Fruit fly (Drosophila melanogaster): Measurements from ENCODE around the gene Ptp61F.

The Ptp61F gene

dm6 chr3L:1329724-1330123, 145.3 kb downstream of the Ptp61F start, which contains the start of gene ND-ACP (continued):
- TF ChIP-seq gem (tag; optimal IDR thresholded peaks at IDR 0.05) (no peak), Hr3 (GFP tag; optimal IDR thresholded peaks at IDR 0.05) (no peak), CG12299 (tag; optimal IDR thresholded peaks at IDR 0.05) (no peak), Vsx1 (GFP tag; optimal IDR thresholded peaks at IDR 0.05) (no peak), Sox102F (GFP tag; optimal IDR thresholded peaks at IDR 0.05) (no peak), CG15269 (tag; optimal IDR thresholded peaks at IDR 0.05) (no peak), CG11093 (GFP tag; IDR thresholded peaks at IDR 0.05) (no peak), BEAF-32 (GFP tag; optimal IDR thresholded peaks at IDR 0.05) (peak; percentile 49), jumu (GFP tag; optimal IDR thresholded peaks at IDR 0.05) (no peak), CG10431 (GFP tag; optimal IDR thresholded peaks at IDR 0.05) (no peak), CG6175 (GFP tag; IDR thresholded peaks at IDR 0.05) (no peak), ttk (GFP tag; IDR thresholded peaks at IDR 0.05) (no peak), CG4404 (GFP tag; IDR thresholded peaks at IDR 0.05) (no peak), CG3995 (GFP tag; optimal IDR thresholded peaks at IDR 0.05) (peak; percentile 56), Atf6 (GFP tag; IDR thresholded peaks at IDR 0.05) (no peak), pnt (GFP tag; optimal IDR thresholded peaks at IDR 0.05) (no peak), Poxn (GFP tag; IDR thresholded peaks at IDR 0.05) (no peak), CG14441 (GFP tag; IDR thresholded peaks at IDR 0.05) (no peak), CG12219 (GFP tag; optimal IDR thresholded peaks at IDR 0.05) (no peak), nerfin-2 (GFP tag; IDR thresholded peaks at IDR 0.05; ENCODE audit: partially characterized antibody) (no peak), CG17568 (GFP tag; optimal IDR thresholded peaks at IDR 0.05) (no peak), prd (optimal IDR thresholded peaks at IDR 0.05) (no peak), prd (GFP tag; IDR thresholded peaks at IDR 0.05) (no peak), CG1603 (tag; optimal IDR thresholded peaks at IDR 0.05) (peak; percentile 46), CG10565 (GFP tag; optimal IDR thresholded peaks at IDR 0.05) (no peak), CG11504 (tag; optimal IDR thresholded peaks at IDR 0.05) (no peak), Ets65A (GFP tag) (no peak), CG34376 (GFP tag; optimal IDR thresholded peaks at IDR 0.05) (no peak), shn (GFP tag; optimal IDR thresholded peaks at IDR 0.05) (no peak), ftz-f1 (GFP tag; optimal IDR thresholded peaks at IDR 0.05) (no peak), CG10147 (GFP tag; optimal IDR thresholded peaks at IDR 0.05) (no peak), Oli (tag; optimal IDR thresholded peaks at IDR 0.05) (no peak), CG3065 (GFP tag; optimal IDR thresholded peaks at IDR 0.05) (no peak), CG17385 (GFP tag; optimal IDR thresholded peaks at IDR 0.05) (no peak), CG7839 (tag; optimal IDR thresholded peaks at IDR 0.05) (no peak), unc-4 (GFP tag; IDR thresholded peaks at IDR 0.05; ENCODE audit: partially characterized antibody) (peak; percentile 21; the same call in 1 of the 2 replicates), sqz (GFP tag; optimal IDR thresholded peaks at IDR 0.05) (no peak), Six4 (GFP tag; optimal IDR thresholded peaks at IDR 0.05) (no peak), Aef1 (GFP tag; IDR thresholded peaks at IDR 0.05) (no peak), Pdp1 (GFP tag; optimal IDR thresholded peaks at IDR 0.05) (peak in 1 of 2 experiments; percentile 98), al (GFP tag; IDR thresholded peaks at IDR 0.05) (no peak), NFAT (GFP tag; IDR thresholded peaks at IDR 0.05) (no peak), CG2129 (GFP tag; IDR thresholded peaks at IDR 0.05; ENCODE audit: partially characterized antibody) (no peak), lov (optimal IDR thresholded peaks at IDR 0.05) (no peak), lov (GFP tag; IDR thresholded peaks at IDR 0.05) (no peak), ap (GFP tag; IDR thresholded peaks at IDR 0.05) (no peak), fd3F (GFP tag; optimal IDR thresholded peaks at IDR 0.05) (no peak), abd-A (tag; optimal IDR thresholded peaks at IDR 0.05) (no peak), unpg (GFP tag; optimal IDR thresholded peaks at IDR 0.05) (no peak), Dref (GFP tag; IDR thresholded peaks at IDR 0.05) (peak; percentile 56), CG2120 (GFP tag; optimal IDR thresholded peaks at IDR 0.05) (no peak), lab (GFP tag; optimal IDR thresholded peaks at IDR 0.05) (no peak)

Measured in whole organism, embryonic.